Fruit fly (Drosophila melanogaster): ENCODE measurements around the gene polo.

DNA sequence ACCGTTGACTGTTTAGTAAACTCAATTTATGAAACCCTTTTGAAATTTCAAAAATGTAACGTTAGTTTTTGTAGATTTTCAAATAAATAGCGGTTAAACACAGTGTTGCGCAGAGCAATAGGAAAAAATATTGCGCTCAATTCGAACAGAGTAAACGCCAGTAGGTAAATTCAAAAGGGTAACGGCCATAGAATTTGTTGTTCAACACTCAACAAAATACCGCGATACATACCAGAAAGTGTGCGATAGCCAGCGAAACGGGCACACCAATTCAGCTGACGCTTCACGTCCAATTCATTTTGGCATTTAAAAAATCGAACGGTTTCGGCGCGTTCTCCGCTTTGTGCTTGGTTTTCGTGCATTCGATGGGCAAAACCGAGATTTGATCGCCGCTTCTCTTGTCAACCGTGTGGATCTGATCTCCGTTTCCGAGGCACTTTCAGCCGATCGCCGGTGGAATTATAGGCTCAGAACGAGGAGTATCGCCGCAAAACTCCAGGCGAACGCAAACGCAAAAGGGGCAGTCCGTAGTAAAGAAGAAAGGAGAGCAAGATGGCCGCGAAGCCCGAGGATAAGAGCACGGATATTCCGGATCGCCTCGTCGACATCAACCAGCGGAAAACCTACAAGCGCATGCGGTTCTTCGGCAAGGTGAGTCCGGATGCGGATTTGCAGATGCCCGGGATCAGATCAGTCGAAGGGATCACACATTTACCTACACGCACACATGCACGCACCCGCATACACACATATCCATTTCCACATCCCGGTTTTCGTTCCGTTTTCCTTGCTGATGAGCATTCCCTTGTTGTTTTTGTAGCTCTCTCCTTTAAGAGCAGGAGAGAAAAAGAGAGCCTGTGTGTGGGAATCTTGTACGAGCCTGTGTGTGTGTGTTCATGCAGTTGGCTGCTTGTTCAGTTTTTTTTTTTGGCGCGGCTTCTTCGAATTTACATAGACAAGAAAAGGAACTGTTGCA, 592 bp downstream of the polo start:
- peak; percentile 18 for TF ChIP-seq CG9705 (GFP tag; optimal IDR thresholded peaks at IDR 0.05)
- no peak for TF ChIP-seq Hr78 (GFP tag; optimal IDR thresholded peaks at IDR 0.05)
- TF ChIP-seq GATAd (GFP tag; optimal IDR thresholded peaks at IDR 0.05) = no peak
- TF ChIP-seq h (GFP tag; optimal IDR thresholded peaks at IDR 0.05) = no peak
- TF ChIP-seq woc (GFP tag; optimal IDR thresholded peaks at IDR 0.05) = no peak
- no peak for TF ChIP-seq brk (GFP tag; optimal IDR thresholded peaks at IDR 0.05)
- peak; percentile 43 for TF ChIP-seq sv (GFP tag; optimal IDR thresholded peaks at IDR 0.05)
- TF ChIP-seq ey (GFP tag; optimal IDR thresholded peaks at IDR 0.05) = no peak

All from whole organism, wandering third instar larva.